Worm (Caenorhabditis elegans): ENCODE data around the gene F28B4.3.

Gene F28B4.3

ce11 chrX:3244402-3244801 lies 9.2 kb upstream of the F28B4.3 start:
- TF ChIP-seq dpl-1 (GFP tag; optimal IDR thresholded peaks at IDR 0.05): no peak
- TF ChIP-seq F57A8.1 (GFP tag; optimal IDR thresholded peaks at IDR 0.05): no peak
- no peak for TF ChIP-seq ceh-27 (GFP tag; optimal IDR thresholded peaks at IDR 0.05)
- peak; percentile 18 for TF ChIP-seq nhr-80 (tag; optimal IDR thresholded peaks at IDR 0.05)
- no peak for TF ChIP-seq B0261.1 (tag; optimal IDR thresholded peaks at IDR 0.05)
- no peak for TF ChIP-seq somi-1 (GFP tag; optimal IDR thresholded peaks at IDR 0.05)
- TF ChIP-seq ceh-79 (tag; optimal IDR thresholded peaks at IDR 0.05): no peak
- no peak for TF ChIP-seq Y67H2A.10 (GFP tag; conservative IDR thresholded peaks at IDR 0.05)

- TF ChIP-seq nhr-80 (tag; optimal IDR thresholded peaks at IDR 0.05): peak; percentile 21
- no peak for TF ChIP-seq lag-1 (GFP tag; IDR thresholded peaks at IDR 0.05)
- no peak for TF ChIP-seq tbx-9 (tag; optimal IDR thresholded peaks at IDR 0.05; ENCODE audit: borderline replicate concordance)
- no peak for TF ChIP-seq unc-130 (GFP tag; optimal IDR thresholded peaks at IDR 0.05)
- no peak for TF ChIP-seq aptf-2 (GFP tag; conservative IDR thresholded peaks at IDR 0.05)
Observed at ce11 chrX:3243614-3244013, 8.4 kb upstream of the F28B4.3 start, which contains the start of gene irg-7. irg-7 (minus strand) TSS chrX:3243636.

- TF ChIP-seq mcd-1 (GFP tag; IDR thresholded peaks at IDR 0.05) (no peak), mxl-1 (tag; optimal IDR thresholded peaks at IDR 0.05) (no peak), bed-2 (GFP tag; IDR thresholded peaks at IDR 0.05) (no peak), ceh-58 (GFP tag; IDR thresholded peaks at IDR 0.05) (no peak), B0261.1 (tag; optimal IDR thresholded peaks at IDR 0.05) (no peak), tbp1 (GFP tag; optimal IDR thresholded peaks at IDR 0.05) (no peak), nhr-179 (tag; optimal IDR thresholded peaks at IDR 0.05) (no peak)
Observed at ce11 chrX:3230575-3230974, 4.6 kb downstream of the F28B4.3 start.

- TF ChIP-seq ceh-79 (tag; optimal IDR thresholded peaks at IDR 0.05) (no peak), hlh-26 (GFP tag; conservative IDR thresholded peaks at IDR 0.05) (no peak), gei-17 (GFP tag; optimal IDR thresholded peaks at IDR 0.05) (no peak)
Observed at ce11 chrX:3228701-3229100, 6.5 kb downstream of the F28B4.3 start.

- no peak for TF ChIP-seq tlf-1 (GFP tag; optimal IDR thresholded peaks at IDR 0.05)
- TF ChIP-seq attf-6 (GFP tag; IDR thresholded peaks at IDR 0.05): no peak
- peak; percentile 77 for TF ChIP-seq zfh-2 (GFP tag; conservative IDR thresholded peaks at IDR 0.05)
- TF ChIP-seq ceh-27 (GFP tag; optimal IDR thresholded peaks at IDR 0.05): peak; percentile 17
- no peak for TF ChIP-seq F52B5.7 (tag; optimal IDR thresholded peaks at IDR 0.05)
Observed at ce11 chrX:3226348-3227229, 8.6 kb downstream of the F28B4.3 start.

- no peak for TF ChIP-seq egl-18 (GFP tag; IDR thresholded peaks at IDR 0.05)
- TF ChIP-seq F37B4.10 (GFP tag; IDR thresholded peaks at IDR 0.05): 0 out of 2 replicates have a peak, but pooled peaks have one; percentile 40
Observed at ce11 chrX:3223135-3223534, 12.1 kb downstream of the F28B4.3 start.

- no peak for TF ChIP-seq Y56A3A.18 (GFP tag; IDR thresholded peaks at IDR 0.05)
- no peak for TF ChIP-seq unc-62 (GFP tag; optimal IDR thresholded peaks at IDR 0.05)
- TF ChIP-seq sptf-2 (GFP tag; optimal IDR thresholded peaks at IDR 0.05): no peak
- TF ChIP-seq somi-1 (GFP tag; optimal IDR thresholded peaks at IDR 0.05): no peak
- no peak for TF ChIP-seq lsl-1 (GFP tag; optimal IDR thresholded peaks at IDR 0.05)
- TF ChIP-seq B0261.1 (tag; optimal IDR thresholded peaks at IDR 0.05): no peak
- no peak for TF ChIP-seq B0336.3 (GFP tag; IDR thresholded peaks at IDR 0.05)
- no peak for TF ChIP-seq let-526 (GFP tag; IDR thresholded peaks at IDR 0.05)
- TF ChIP-seq pbrm-1 (GFP tag; IDR thresholded peaks at IDR 0.05): no peak
- no peak for TF ChIP-seq dpff-1 (tag; optimal IDR thresholded peaks at IDR 0.05)
- TF ChIP-seq pha-4 (tag; optimal IDR thresholded peaks at IDR 0.05): no peak
- no peak for TF ChIP-seq bed-2 (GFP tag; IDR thresholded peaks at IDR 0.05)
- TF ChIP-seq ceh-91 (GFP tag; IDR thresholded peaks at IDR 0.05): no peak
- no peak for TF ChIP-seq F10E7.11 (tag; optimal IDR thresholded peaks at IDR 0.05)
Observed at ce11 chrX:3220267-3220666, 14.9 kb downstream of the F28B4.3 start, which contains the start of gene rgl-1. rgl-1 (minus strand) TSS chrX:3220367.

Measured in whole organism, young adult.